Worm (Caenorhabditis elegans): ENCODE measurements around the gene C01G6.9.

DNA sequence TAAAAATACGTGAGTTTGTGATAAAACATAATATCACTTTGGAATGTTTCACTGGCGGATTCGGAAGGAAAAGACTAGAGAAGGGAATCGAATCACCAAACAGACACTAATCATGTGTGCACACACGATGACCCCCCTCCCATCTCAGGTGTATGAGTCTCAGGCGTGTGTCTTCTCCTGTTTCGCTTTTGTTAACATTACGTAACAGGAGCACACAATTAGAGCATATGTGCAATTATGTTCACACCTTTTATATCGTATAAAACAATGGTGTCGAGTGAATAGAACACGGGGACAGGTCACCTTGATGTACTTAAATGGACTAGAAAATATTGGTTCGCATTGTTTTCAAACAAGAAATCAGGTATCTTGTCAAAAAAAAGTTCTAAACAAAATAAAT lies 21.2 kb upstream of the C01G6.9 start:
- TF ChIP-seq pha-4 (tag; optimal IDR thresholded peaks at IDR 0.05) = no peak
- TF ChIP-seq daf-12 (tag; optimal IDR thresholded peaks at IDR 0.05) = no peak
- TF ChIP-seq ZK546.5 (tag; optimal IDR thresholded peaks at IDR 0.05) = no peak
- no peak for TF ChIP-seq ama-1 (optimal IDR thresholded peaks at IDR 0.05)
- TF ChIP-seq skn-1 (tag; optimal IDR thresholded peaks at IDR 0.05) = no peak
- TF ChIP-seq nhr-12 (tag; optimal IDR thresholded peaks at IDR 0.05) = no peak
- TF ChIP-seq snpc-4 (tag; optimal IDR thresholded peaks at IDR 0.05) = no peak
- no peak for TF ChIP-seq sea-2 (GFP tag; optimal IDR thresholded peaks at IDR 0.05)
- no peak for TF ChIP-seq nhr-11 (tag; optimal IDR thresholded peaks at IDR 0.05)
- TF ChIP-seq unc-62 (GFP tag; optimal IDR thresholded peaks at IDR 0.05) = no peak
- no peak for TF ChIP-seq nhr-28 (tag; optimal IDR thresholded peaks at IDR 0.05)
- TF ChIP-seq egl-27 (tag; optimal IDR thresholded peaks at IDR 0.05) = no peak
- no peak for TF ChIP-seq elt-2 (tag; optimal IDR thresholded peaks at IDR 0.05)
- no peak for TF ChIP-seq zag-1 (tag; optimal IDR thresholded peaks at IDR 0.05)

Measured in whole organism, L3 larva.